Worm (Caenorhabditis elegans): Measurements from ENCODE around the gene osm-6.

ce11 chrV:11953621-11954020 lies 26.4 kb upstream of the osm-6 start:
- TF ChIP-seq ztf-23 (GFP tag; IDR thresholded peaks at IDR 0.05), result no peak
- no peak for TF ChIP-seq flt-1 (GFP tag; IDR thresholded peaks at IDR 0.05)
- TF ChIP-seq tab-1 (GFP tag; IDR thresholded peaks at IDR 0.05), result no peak
- no peak for TF ChIP-seq ztf-29 (GFP tag; IDR thresholded peaks at IDR 0.05)
- TF ChIP-seq klf-2 (GFP tag; conservative IDR thresholded peaks at IDR 0.05), result no peak
- no peak for TF ChIP-seq cog-1 (tag; optimal IDR thresholded peaks at IDR 0.05)
- TF ChIP-seq T22C8.4 (GFP tag; IDR thresholded peaks at IDR 0.05), result no peak

All from whole organism, midembryonic.